Worm (Caenorhabditis elegans): ENCODE measurements around the gene ptr-6.
A peak's percentile ranks its signal among the peaks of the same experiment; 100 is the strongest.

Gene ptr-6

ce11 chrII:5282192-5282591, 35.6 kb upstream of the ptr-6 start, which contains the start of gene pmt-1 (continued):
- no peak for TF ChIP-seq ceh-82 (tag; optimal IDR thresholded peaks at IDR 0.05)

- peak; percentile 71 for TF ChIP-seq fos-1 (tag; optimal IDR thresholded peaks at IDR 0.05)
- peak; percentile 49 for TF ChIP-seq sma-3 (GFP tag; optimal IDR thresholded peaks at IDR 0.05)
- no peak for TF ChIP-seq F13H6.1 (tag; optimal IDR thresholded peaks at IDR 0.05)
- peak; percentile 68 for TF ChIP-seq sma-9 (GFP tag; optimal IDR thresholded peaks at IDR 0.05)
- no peak for TF ChIP-seq sma-9 (tag; optimal IDR thresholded peaks at IDR 0.05)
- TF ChIP-seq alr-1 (tag; optimal IDR thresholded peaks at IDR 0.05): no peak
- TF ChIP-seq nhr-12 (tag; optimal IDR thresholded peaks at IDR 0.05): no peak
- peak; percentile 76 for TF ChIP-seq crh-2 (tag; optimal IDR thresholded peaks at IDR 0.05)
Measured at ce11 chrII:5281137-5281536, 34.5 kb upstream of the ptr-6 start.

DNA sequence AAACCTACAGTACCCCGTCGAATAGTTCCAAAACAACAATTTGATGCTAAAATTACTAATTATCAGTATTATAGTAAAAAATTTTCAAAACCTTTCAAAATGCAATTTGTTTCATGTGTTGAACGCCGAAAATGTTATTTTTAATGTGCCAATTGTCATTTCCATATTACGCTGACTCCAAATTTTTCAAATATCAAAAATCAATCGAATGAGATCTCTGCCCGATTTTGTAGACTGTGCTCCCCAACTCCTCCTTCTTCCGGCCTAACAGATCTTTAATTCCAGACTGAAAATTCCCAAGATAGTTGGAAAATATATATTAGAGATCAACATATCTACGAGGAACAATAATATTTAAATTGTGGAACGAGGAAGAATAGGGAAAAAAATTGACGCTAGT, 31.1 kb upstream of the ptr-6 start:
- no peak for TF ChIP-seq ztf-4 (tag; optimal IDR thresholded peaks at IDR 0.05)
- no peak for TF ChIP-seq nhr-23 (tag; optimal IDR thresholded peaks at IDR 0.05)
- no peak for TF ChIP-seq blmp-1 (tag; optimal IDR thresholded peaks at IDR 0.05; ENCODE audit: insufficient read depth)
- TF ChIP-seq crh-2 (tag; optimal IDR thresholded peaks at IDR 0.05): no peak
- no peak for TF ChIP-seq nhr-10 (tag; optimal IDR thresholded peaks at IDR 0.05)
- TF ChIP-seq gmeb-1 (tag; optimal IDR thresholded peaks at IDR 0.05): no peak
- TF ChIP-seq elt-3 (tag; optimal IDR thresholded peaks at IDR 0.05): no peak
- TF ChIP-seq lsy-2 (tag; optimal IDR thresholded peaks at IDR 0.05): no peak
- TF ChIP-seq sma-3 (GFP tag; optimal IDR thresholded peaks at IDR 0.05): no peak
- TF ChIP-seq mbf-1 (tag; optimal IDR thresholded peaks at IDR 0.05): no peak
- no peak for TF ChIP-seq lin-39 (tag; optimal IDR thresholded peaks at IDR 0.05)
- TF ChIP-seq ZK546.5 (tag; optimal IDR thresholded peaks at IDR 0.05): no peak
- no peak for TF ChIP-seq nhr-25 (tag; optimal IDR thresholded peaks at IDR 0.05)
- TF ChIP-seq aly-2 (tag; optimal IDR thresholded peaks at IDR 0.05): no peak
- no peak for TF ChIP-seq egl-27 (tag; optimal IDR thresholded peaks at IDR 0.05)

- TF ChIP-seq Y55F3AM.14 (GFP tag; optimal IDR thresholded peaks at IDR 0.05): peak; percentile 73
- TF ChIP-seq nhr-23 (tag; optimal IDR thresholded peaks at IDR 0.05): no peak
- no peak for TF ChIP-seq elt-3 (tag; optimal IDR thresholded peaks at IDR 0.05)
- TF ChIP-seq sem-4 (tag; optimal IDR thresholded peaks at IDR 0.05): no peak
- no peak for TF ChIP-seq alr-1 (tag; optimal IDR thresholded peaks at IDR 0.05)
- TF ChIP-seq nhr-237 (tag; optimal IDR thresholded peaks at IDR 0.05): no peak
- no peak for TF ChIP-seq dmd-4 (tag; optimal IDR thresholded peaks at IDR 0.05)
- no peak for TF ChIP-seq lin-39 (tag; optimal IDR thresholded peaks at IDR 0.05)
- TF ChIP-seq ztf-11 (tag; optimal IDR thresholded peaks at IDR 0.05): no peak
- TF ChIP-seq gmeb-1 (tag; optimal IDR thresholded peaks at IDR 0.05): no peak
- no peak for TF ChIP-seq aly-2 (tag; optimal IDR thresholded peaks at IDR 0.05)
- peak; percentile 56 for TF ChIP-seq F13H6.1 (tag; optimal IDR thresholded peaks at IDR 0.05)
- TF ChIP-seq ceh-82 (tag; optimal IDR thresholded peaks at IDR 0.05): no peak
- peak in 1 of 2 experiments; percentile 49 for TF ChIP-seq lsy-2 (tag; optimal IDR thresholded peaks at IDR 0.05)
- no peak for TF ChIP-seq ama-1 (optimal IDR thresholded peaks at IDR 0.05)
- no peak for TF ChIP-seq mab-5 (tag; optimal IDR thresholded peaks at IDR 0.05)
- no peak for TF ChIP-seq sma-3 (GFP tag; optimal IDR thresholded peaks at IDR 0.05)
- peak; percentile 85 for TF ChIP-seq unc-55 (GFP tag; optimal IDR thresholded peaks at IDR 0.05)
- TF ChIP-seq mbf-1 (tag; optimal IDR thresholded peaks at IDR 0.05): no peak
- TF ChIP-seq nhr-25 (tag; optimal IDR thresholded peaks at IDR 0.05): no peak
- peak in 1 of 2 experiments; percentile 79 for TF ChIP-seq mdl-1 (tag; optimal IDR thresholded peaks at IDR 0.05)
- TF ChIP-seq egl-27 (tag; optimal IDR thresholded peaks at IDR 0.05): no peak
- TF ChIP-seq nhr-10 (tag; optimal IDR thresholded peaks at IDR 0.05): no peak
- peak; percentile 15 for TF ChIP-seq sma-9 (GFP tag; optimal IDR thresholded peaks at IDR 0.05)
- no peak for TF ChIP-seq sma-9 (tag; optimal IDR thresholded peaks at IDR 0.05)
- no peak for TF ChIP-seq snpc-4 (tag; optimal IDR thresholded peaks at IDR 0.05)
- peak; percentile 41 for TF ChIP-seq crh-2 (tag; optimal IDR thresholded peaks at IDR 0.05)
- no peak for TF ChIP-seq blmp-1 (tag; optimal IDR thresholded peaks at IDR 0.05; ENCODE audit: insufficient read depth)
- no peak for TF ChIP-seq R02D3.7 (tag; optimal IDR thresholded peaks at IDR 0.05)
- no peak for TF ChIP-seq lin-13 (GFP tag; optimal IDR thresholded peaks at IDR 0.05)
- peak; percentile 20 for TF ChIP-seq nhr-6 (tag; optimal IDR thresholded peaks at IDR 0.05)
- TF ChIP-seq ZK546.5 (tag; optimal IDR thresholded peaks at IDR 0.05): no peak
- no peak for TF ChIP-seq nhr-11 (tag; optimal IDR thresholded peaks at IDR 0.05)
- no peak for TF ChIP-seq unc-62 (GFP tag; optimal IDR thresholded peaks at IDR 0.05)
- TF ChIP-seq fos-1 (tag; optimal IDR thresholded peaks at IDR 0.05): no peak
- TF ChIP-seq C34F6.9 (tag; optimal IDR thresholded peaks at IDR 0.05): peak; percentile 45
- TF ChIP-seq unc-39 (tag; optimal IDR thresholded peaks at IDR 0.05): no peak
- TF ChIP-seq ztf-1 (GFP tag; conservative IDR thresholded peaks at IDR 0.05): no peak
- peak; percentile 49 for TF ChIP-seq nhr-129 (tag; optimal IDR thresholded peaks at IDR 0.05)
- TF ChIP-seq zag-1 (tag; optimal IDR thresholded peaks at IDR 0.05): peak; percentile 48
- TF ChIP-seq peb-1 (tag; optimal IDR thresholded peaks at IDR 0.05): no peak
- TF ChIP-seq lin-11 (tag; optimal IDR thresholded peaks at IDR 0.05): no peak
- no peak for TF ChIP-seq skn-1 (tag; optimal IDR thresholded peaks at IDR 0.05)
- no peak for TF ChIP-seq nhr-12 (tag; optimal IDR thresholded peaks at IDR 0.05)
- TF ChIP-seq ztf-4 (tag; optimal IDR thresholded peaks at IDR 0.05): no peak
Measured at ce11 chrII:5276736-5277135, 30.1 kb upstream of the ptr-6 start.

All from whole organism, L2 larva.